Worm (Caenorhabditis elegans): ENCODE measurements around the gene ddr-1.

The ddr-1 gene

ce11 chrX:5509114-5509877 is 48.3 kb downstream of the ddr-1 start:
- TF ChIP-seq elt-4 (tag; optimal IDR thresholded peaks at IDR 0.05): no peak
- TF ChIP-seq mec-3 (tag; optimal IDR thresholded peaks at IDR 0.05; ENCODE audit: borderline replicate concordance): no peak
- peak; percentile 44 for TF ChIP-seq ceh-18 (tag; optimal IDR thresholded peaks at IDR 0.05)
- TF ChIP-seq pat-9 (tag; optimal IDR thresholded peaks at IDR 0.05): no peak

ce11 chrX:5512227-5512626 is 51.2 kb downstream of the ddr-1 start, which contains the start of gene T23F2.3:
Gene T23F2.3 (minus strand): TSS chrX:5512327.
- TF ChIP-seq ama-1 (optimal IDR thresholded peaks at IDR 0.05) (no peak), ahr-1 (tag; optimal IDR thresholded peaks at IDR 0.05) (no peak), pqm-1 (tag; optimal IDR thresholded peaks at IDR 0.05) (no peak), hlh-30 (tag; optimal IDR thresholded peaks at IDR 0.05; ENCODE audit: insufficient read depth) (no peak), nfya-1 (tag; optimal IDR thresholded peaks at IDR 0.05) (no peak), K02D7.2 (tag; optimal IDR thresholded peaks at IDR 0.05) (no peak), pag-3 (tag; optimal IDR thresholded peaks at IDR 0.05; ENCODE audit: borderline replicate concordance) (no peak), zip-5 (tag; optimal IDR thresholded peaks at IDR 0.05) (no peak), tbx-2 (tag; optimal IDR thresholded peaks at IDR 0.05) (no peak), hlh-6 (tag; optimal IDR thresholded peaks at IDR 0.05) (no peak), hlh-8 (tag; optimal IDR thresholded peaks at IDR 0.05) (no peak), pat-9 (tag; optimal IDR thresholded peaks at IDR 0.05) (no peak)

ce11 chrX:5512707-5513106 is 51.7 kb downstream of the ddr-1 start:
- TF ChIP-seq mec-3 (tag; optimal IDR thresholded peaks at IDR 0.05; ENCODE audit: borderline replicate concordance) (no peak), unc-3 (GFP tag; conservative IDR thresholded peaks at IDR 0.05) (no peak), unc-3 (tag; optimal IDR thresholded peaks at IDR 0.05) (peak; percentile 51), eyg-1 (tag; optimal IDR thresholded peaks at IDR 0.05) (no peak)

- TF ChIP-seq syd-9 (tag; optimal IDR thresholded peaks at IDR 0.05): no peak
- TF ChIP-seq ceh-18 (tag; optimal IDR thresholded peaks at IDR 0.05): no peak
- TF ChIP-seq hlh-8 (tag; optimal IDR thresholded peaks at IDR 0.05): no peak
- TF ChIP-seq hlh-30 (tag; optimal IDR thresholded peaks at IDR 0.05; ENCODE audit: insufficient read depth): no peak
- no peak for TF ChIP-seq nfya-1 (tag; optimal IDR thresholded peaks at IDR 0.05)
- no peak for TF ChIP-seq F13H6.1 (tag; optimal IDR thresholded peaks at IDR 0.05)
- no peak for TF ChIP-seq K09A11.1 (tag; optimal IDR thresholded peaks at IDR 0.05; ENCODE audit: insufficient read depth)
- no peak for TF ChIP-seq tbx-7 (tag; optimal IDR thresholded peaks at IDR 0.05)
- no peak for TF ChIP-seq elt-2 (tag; optimal IDR thresholded peaks at IDR 0.05)
- TF ChIP-seq pha-4 (tag; optimal IDR thresholded peaks at IDR 0.05): no peak
- TF ChIP-seq C08G9.2 (tag; optimal IDR thresholded peaks at IDR 0.05): no peak
Measured at ce11 chrX:5514346-5514745, 53.3 kb downstream of the ddr-1 start.

- TF ChIP-seq pqm-1 (tag; optimal IDR thresholded peaks at IDR 0.05): no peak
- no peak for TF ChIP-seq pax-1 (tag; optimal IDR thresholded peaks at IDR 0.05)
- no peak for TF ChIP-seq hlh-15 (tag; optimal IDR thresholded peaks at IDR 0.05)
- TF ChIP-seq fkh-10 (GFP tag; optimal IDR thresholded peaks at IDR 0.05): no peak
- no peak for TF ChIP-seq eyg-1 (tag; optimal IDR thresholded peaks at IDR 0.05)
- no peak for TF ChIP-seq pat-9 (tag; optimal IDR thresholded peaks at IDR 0.05)
- no peak for TF ChIP-seq ceh-6 (GFP tag; optimal IDR thresholded peaks at IDR 0.05)
- TF ChIP-seq ets-4 (tag; optimal IDR thresholded peaks at IDR 0.05): no peak
- no peak for TF ChIP-seq lin-11 (tag; optimal IDR thresholded peaks at IDR 0.05)
- TF ChIP-seq ceh-31 (tag; optimal IDR thresholded peaks at IDR 0.05): no peak
- TF ChIP-seq sdc-2 (tag; optimal IDR thresholded peaks at IDR 0.05): no peak
- no peak for TF ChIP-seq ceh-2 (tag; optimal IDR thresholded peaks at IDR 0.05)
- no peak for TF ChIP-seq Y22D7AL.16 (tag; optimal IDR thresholded peaks at IDR 0.05)
Measured at ce11 chrX:5514984-5515383, 54.0 kb downstream of the ddr-1 start, which contains the start of gene T23F2.4. Gene T23F2.4 (minus strand): TSS chrX:5515084.
